Worm (Caenorhabditis elegans) whole organism, L3 larva: ENCODE results near the gene C36C5.14.

Experiments
- R02D3.7 ChIP-seq: fragments of 150-350 bp; optimal IDR thresholded peaks from 2 replicates; lab custom pipeline; 2014; ENCODE audit warnings: missing biosample characterization, missing genetic modification characterization
- ZK546.5 ChIP-seq: sonication (generic microtip); optimal IDR thresholded peaks from 2 replicates; lab custom pipeline; 2017; ENCODE audit warnings: missing biosample characterization, missing genetic modification characterization
- aly-2 ChIP-seq: fragments of 150-350 bp; optimal IDR thresholded peaks from 2 replicates; lab custom pipeline; 2014; ENCODE audit warnings: missing biosample characterization, missing genetic modification characterization
- ceh-28 ChIP-seq: fragments of 150-350 bp; optimal IDR thresholded peaks from 2 replicates; lab custom pipeline; 2014; ENCODE audit warnings: missing biosample characterization, missing genetic modification reagents, missing genetic modification characterization
- ceh-82 ChIP-seq: fragments of 150-350 bp; optimal IDR thresholded peaks from 2 replicates; lab custom pipeline; 2014; ENCODE audit warnings: missing biosample characterization, missing genetic modification characterization
- ceh-9 ChIP-seq: sonication (generic microtip); optimal IDR thresholded peaks from 2 replicates; lab custom pipeline; 2018; ENCODE audit warnings: missing biosample characterization, missing genetic modification characterization
- egl-27 ChIP-seq: sonication (generic microtip); optimal IDR thresholded peaks from 4 replicates; lab custom pipeline; 2017; ENCODE audit warnings: missing biosample characterization, missing genetic modification reagents, missing genetic modification characterization
- egl-5 ChIP-seq: fragments of 150-350 bp; optimal IDR thresholded peaks from 2 replicates; lab custom pipeline; 2017; ENCODE audit warnings: missing biosample characterization, missing genetic modification reagents, missing genetic modification characterization, inconsistent platforms
- elt-1 ChIP-seq: fragments of 150-350 bp; optimal IDR thresholded peaks from 2 replicates; lab custom pipeline; 2014; ENCODE audit warnings: missing biosample characterization, missing genetic modification characterization
- elt-2 ChIP-seq: sonication (generic microtip); optimal IDR thresholded peaks from 2 replicates; lab custom pipeline; 2016; ENCODE audit warnings: missing genetic modification reagents, mild to moderate bottlenecking, missing genetic modification characterization, missing compliant biosample characterization
- elt-3 ChIP-seq, 3 experiments: fragments of 150-350 bp in 1 of 3; sonication (generic microtip) in 2 of 3; optimal IDR thresholded peaks; 2 replicates in 2 of 3; 4 replicates in 1 of 3; lab custom pipeline; 2014 to 2017; ENCODE audit warnings: missing biosample characterization in 3 of 3, missing genetic modification characterization in 3 of 3
- fkh-10 ChIP-seq: sonication (generic microtip); optimal IDR thresholded peaks from 2 replicates; lab custom pipeline; 2017; ENCODE audit warnings: missing biosample characterization, missing genetic modification reagents, missing genetic modification characterization
- fkh-2 ChIP-seq: fragments of 150-350 bp; optimal IDR thresholded peaks from 2 replicates; lab custom pipeline; 2014; ENCODE audit warnings: missing biosample characterization, missing genetic modification reagents, missing genetic modification characterization
- fos-1 ChIP-seq: fragments of 150-350 bp; optimal IDR thresholded peaks from 2 replicates; lab custom pipeline; 2014; ENCODE audit warnings: missing biosample characterization, missing genetic modification characterization
- hmg-11 ChIP-seq: sonication (generic microtip); optimal IDR thresholded peaks from 2 replicates; lab custom pipeline; 2016; ENCODE audit warnings: missing genetic modification characterization, missing compliant biosample characterization
- jun-1 ChIP-seq: fragments of 150-350 bp; optimal IDR thresholded peaks from 2 replicates; lab custom pipeline; 2014; ENCODE audit warnings: missing biosample characterization, missing genetic modification reagents, missing genetic modification characterization
- lin-15B ChIP-seq: fragments of 150-350 bp; optimal IDR thresholded peaks from 2 replicates; lab custom pipeline; 2014; ENCODE audit warnings: missing biosample characterization, missing genetic modification characterization
- lsy-12 ChIP-seq: sonication (generic microtip); optimal IDR thresholded peaks from 2 replicates; lab custom pipeline; 2016; ENCODE audit warnings: mild to moderate bottlenecking, missing genetic modification characterization, missing compliant biosample characterization
- mdl-1 ChIP-seq: fragments of 150-350 bp; optimal IDR thresholded peaks from 2 replicates; lab custom pipeline; 2014; ENCODE audit warnings: missing biosample characterization, missing genetic modification characterization
- mml-1 ChIP-seq: fragments of 150-350 bp; sonication (generic microtip); optimal IDR thresholded peaks from 3 replicates; lab custom pipeline; 2014; ENCODE audit warnings: missing biosample characterization, missing genetic modification characterization
- nhr-11 ChIP-seq: fragments of 150-350 bp; optimal IDR thresholded peaks from 2 replicates; lab custom pipeline; 2014; ENCODE audit warnings: missing biosample characterization, missing genetic modification characterization
- nhr-12 ChIP-seq: fragments of 150-350 bp; optimal IDR thresholded peaks from 2 replicates; lab custom pipeline; 2014; ENCODE audit warnings: missing biosample characterization, missing genetic modification characterization
- nhr-23 ChIP-seq: fragments of 150-350 bp; optimal IDR thresholded peaks from 2 replicates; lab custom pipeline; 2014; ENCODE audit warnings: missing biosample characterization, missing genetic modification reagents, missing genetic modification characterization
- nhr-237 ChIP-seq: fragments of 150-350 bp; optimal IDR thresholded peaks from 2 replicates; lab custom pipeline; 2014; ENCODE audit warnings: missing biosample characterization, missing genetic modification characterization
- nhr-25 ChIP-seq: sonication (generic microtip); optimal IDR thresholded peaks from 2 replicates; lab custom pipeline; 2017; ENCODE audit warnings: missing biosample characterization, missing genetic modification characterization
- nhr-28 ChIP-seq: fragments of 150-350 bp; optimal IDR thresholded peaks from 2 replicates; lab custom pipeline; 2014; ENCODE audit warnings: missing biosample characterization, missing genetic modification characterization
- nhr-43 ChIP-seq: sonication (generic microtip); optimal IDR thresholded peaks from 2 replicates; lab custom pipeline; 2016; ENCODE audit warnings: mild to moderate bottlenecking, missing genetic modification characterization, missing compliant biosample characterization; ENCODE audit not compliant: poor library complexity, severe bottlenecking
- nhr-67 ChIP-seq: fragments of 150-350 bp; optimal IDR thresholded peaks from 2 replicates; lab custom pipeline; 2014; ENCODE audit warnings: missing biosample characterization, missing genetic modification characterization
- nhr-76 ChIP-seq: fragments of 150-350 bp; sonication (generic microtip); optimal IDR thresholded peaks from 5 replicates; lab custom pipeline; 2014; ENCODE audit warnings: missing biosample characterization, missing genetic modification characterization
- nhr-77 ChIP-seq: fragments of 150-350 bp; optimal IDR thresholded peaks from 2 replicates; lab custom pipeline; 2014; ENCODE audit warnings: missing biosample characterization, missing genetic modification characterization
- pha-4 ChIP-seq: fragments of 150-350 bp; optimal IDR thresholded peaks from 2 replicates; lab custom pipeline; 2014; ENCODE audit warnings: missing biosample characterization, missing genetic modification reagents, missing genetic modification characterization
- pqm-1 ChIP-seq: fragments of 150-350 bp; optimal IDR thresholded peaks from 2 replicates; lab custom pipeline; 2017; ENCODE audit warnings: missing biosample characterization, missing genetic modification characterization, inconsistent platforms
- unc-62 ChIP-seq: fragments of 150-350 bp; sonication (generic microtip); optimal IDR thresholded peaks from 4 replicates; lab custom pipeline; 2014; ENCODE audit warnings: missing biosample characterization, missing genetic modification reagents, missing genetic modification characterization
- zag-1 ChIP-seq: fragments of 150-350 bp; optimal IDR thresholded peaks from 2 replicates; lab custom pipeline; 2014; ENCODE audit warnings: missing biosample characterization, missing genetic modification characterization
- ztf-11 ChIP-seq: fragments of 150-350 bp; optimal IDR thresholded peaks from 2 replicates; lab custom pipeline; 2014; ENCODE audit warnings: missing biosample characterization, missing genetic modification characterization
- ztf-4 ChIP-seq: fragments of 150-350 bp; optimal IDR thresholded peaks from 2 replicates; lab custom pipeline; 2014; ENCODE audit warnings: missing biosample characterization, missing genetic modification characterization

C36C5.14 gene

ce11 chrV:3165438-3165837, at the start of gene C36C5.14:
Gene C36C5.14, minus strand, starts transcription at chrV:3165538.
- TF ChIP-seq nhr-43 (tag; lab: Kevin White, UChicago) (no peak), elt-2 (tag; lab: Kevin White, UChicago) (no peak), fkh-10 (GFP tag; lab: Kevin White, UChicago) (no peak), nhr-237 (tag; lab: Kevin White, UChicago) (no peak), nhr-11 (tag; lab: Kevin White, UChicago) (no peak), pqm-1 (tag; lab: Kevin White, UChicago) (no peak), aly-2 (no peak), ceh-82 (tag; lab: Kevin White, UChicago) (no peak), nhr-77 (no peak), ZK546.5 (tag; lab: Kevin White, UChicago) (no peak), ceh-9 (tag; lab: Kevin White, UChicago) (no peak), zag-1 (no peak), ztf-11 (no peak), elt-3 (tag; optimal IDR thresholded peaks at IDR 0.05; lab: Kevin White, UChicago) (no peak), lin-15B (tag; lab: Kevin White, UChicago) (no peak), unc-62 (GFP tag; lab: Kevin White, UChicago) (no peak), egl-5 (tag; lab: Kevin White, UChicago) (no peak), ceh-28 (tag; lab: Kevin White, UChicago) (no peak), jun-1 (no peak)

- no peak for TF ChIP-seq mdl-1 (tag; lab: Kevin White, UChicago)
- TF ChIP-seq ztf-4 (tag; lab: Kevin White, UChicago) = no peak
- TF ChIP-seq hmg-11 (tag; lab: Kevin White, UChicago) = no peak
- no peak for TF ChIP-seq lsy-12 (tag; lab: Kevin White, UChicago)
- no peak for TF ChIP-seq lin-15B (tag; lab: Kevin White, UChicago)
- TF ChIP-seq fkh-2 (tag; lab: Kevin White, UChicago) = no peak
- no peak for TF ChIP-seq mml-1 (tag; lab: Kevin White, UChicago)
Observed at ce11 chrV:3210147-3210546, 44.8 kb upstream of the C36C5.14 start, which contains the start of gene apx-1. Gene apx-1, plus strand, starts transcription at chrV:3210196.

- TF ChIP-seq fos-1 (tag; lab: Kevin White, UChicago) (no peak), pqm-1 (tag; lab: Kevin White, UChicago) (no peak), elt-1 (tag; lab: Kevin White, UChicago) (no peak), ztf-4 (tag; lab: Kevin White, UChicago) (no peak), nhr-28 (tag; lab: Kevin White, UChicago) (no peak), pha-4 (no peak), nhr-12 (tag; lab: Kevin White, UChicago) (no peak), nhr-23 (tag; lab: Kevin White, UChicago) (no peak), nhr-67 (no peak), zag-1 (no peak), ZK546.5 (tag; lab: Kevin White, UChicago) (no peak), R02D3.7 (tag; lab: Kevin White, UChicago) (no peak)
Observed at ce11 chrV:3208940-3209339, 43.6 kb upstream of the C36C5.14 start.

- TF ChIP-seq nhr-76 (tag; lab: Kevin White, UChicago) (no peak), nhr-11 (tag; lab: Kevin White, UChicago) (no peak), nhr-25 (no peak)
Observed at ce11 chrV:3204433-3204832, 39.1 kb upstream of the C36C5.14 start.

ce11 chrV:3200323-3200722, 35.0 kb upstream of the C36C5.14 start, which contains the start of gene K08D9.4:
Gene K08D9.4, minus strand, starts transcription at chrV:3200423.
- no peak for TF ChIP-seq egl-27 (tag; lab: Kevin White, UChicago)
- no peak for TF ChIP-seq nhr-11 (tag; lab: Kevin White, UChicago)
